Worm (Caenorhabditis elegans) whole organism, early embryonic: Measurements from ENCODE around the gene hog-1.

Source experiments
- B0310.2 ChIP-seq: sonication (generic microtip); optimal IDR thresholded peaks from 2 replicates; lab custom pipeline; 2016; ENCODE audit warnings: mild to moderate bottlenecking, missing genetic modification characterization, missing compliant biosample characterization
- F13C5.2 ChIP-seq: sonication (generic microtip); optimal IDR thresholded peaks from 2 replicates; lab custom pipeline; 2017; ENCODE audit warnings: mild to moderate bottlenecking, missing genetic modification characterization, inconsistent platforms, missing compliant biosample characterization
- aly-1 ChIP-seq: sonication (generic microtip); optimal IDR thresholded peaks from 2 replicates; lab custom pipeline; 2016; ENCODE audit warnings: missing genetic modification characterization, missing compliant biosample characterization
- ama-1 ChIP-seq: fragments of 150-350 bp; optimal IDR thresholded peaks from 2 replicates; lab custom pipeline; 2014
- ceh-13 ChIP-seq: fragments of 200-800 bp; sonication (Bioruptor generic); optimal IDR thresholded peaks from 2 replicates; lab custom pipeline; 2018; ENCODE audit warnings: mild to moderate bottlenecking, missing genetic modification characterization, missing compliant biosample characterization
- ceh-36 ChIP-seq: sonication (generic microtip); optimal IDR thresholded peaks from 2 replicates; lab custom pipeline; 2016; ENCODE audit warnings: missing genetic modification characterization, inconsistent platforms, missing compliant biosample characterization
- ets-7 ChIP-seq: sonication (generic microtip); optimal IDR thresholded peaks from 2 replicates; lab custom pipeline; 2016; ENCODE audit warnings: missing genotype, missing genetic modification characterization, missing compliant biosample characterization
- flt-1 ChIP-seq: fragments of 200-800 bp; sonication (Bioruptor generic); IDR thresholded peaks from 2 replicates; pipeline ENCODE4 v1.3.6; 2022; ENCODE audit warnings: missing genetic modification characterization, missing compliant biosample characterization
- hmbx-1 ChIP-seq: sonication (generic microtip); optimal IDR thresholded peaks from 2 replicates; lab custom pipeline; 2016; ENCODE audit warnings: mild to moderate bottlenecking, missing genetic modification characterization, missing compliant biosample characterization
- hmg-4 ChIP-seq: fragments of 200-800 bp; sonication (Bioruptor generic); optimal IDR thresholded peaks from 2 replicates; lab custom pipeline; 2018; ENCODE audit warnings: mild to moderate bottlenecking, missing genetic modification characterization, missing compliant biosample characterization
- hnd-1 ChIP-seq: sonication (generic microtip); optimal IDR thresholded peaks from 2 replicates; lab custom pipeline; 2016; ENCODE audit warnings: missing genetic modification characterization, missing compliant biosample characterization
- pes-1 ChIP-seq: fragments of 200-800 bp; sonication (Bioruptor generic); IDR thresholded peaks from 2 replicates; pipeline ENCODE4 v1.3.6; 2022; ENCODE audit warnings: missing genetic modification reagents, missing genetic modification characterization, missing compliant biosample characterization
- scrt-1 ChIP-seq: fragments of 200-800 bp; sonication (Bioruptor generic); IDR thresholded peaks from 2 replicates; pipeline ENCODE4 v1.3.6; 2022; ENCODE audit warnings: missing genetic modification characterization, missing compliant biosample characterization
- sea-1 ChIP-seq: fragments of 200-800 bp; sonication (Bioruptor generic); conservative IDR thresholded peaks from 2 replicates; pipeline ENCODE4 v1.3.6; 2022; ENCODE audit warnings: missing genetic modification characterization, missing compliant biosample characterization
- tbx-11 ChIP-seq: fragments of 200-800 bp; sonication (Bioruptor generic); IDR thresholded peaks from 2 replicates; pipeline ENCODE4 v1.3.6; 2022; ENCODE audit warnings: missing genetic modification characterization, missing compliant biosample characterization
- tbx-37 ChIP-seq: fragments of 200-800 bp; sonication (Bioruptor generic); conservative IDR thresholded peaks from 2 replicates; pipeline ENCODE4 v1.3.6; 2022; ENCODE audit warnings: missing genetic modification reagents, missing genetic modification characterization, missing compliant biosample characterization
- tra-4 ChIP-seq: sonication (generic microtip); optimal IDR thresholded peaks from 2 replicates; lab custom pipeline; 2017; ENCODE audit warnings: missing genetic modification characterization, missing compliant biosample characterization

The hog-1 gene

ce11 chrX:5839643-5840042 is 14.4 kb downstream of the hog-1 start, which contains the start of gene dct-11:
Gene dct-11, minus strand, starts transcription at chrX:5839778.
- TF ChIP-seq scrt-1 (no peak), aly-1 (no peak), ceh-13 (GFP tag; lab: Kevin White, UChicago) (no peak), tra-4 (tag; lab: Kevin White, UChicago) (no peak), F13C5.2 (tag; lab: Kevin White, UChicago) (no peak), tbx-11 (GFP tag; lab: Robert Waterston, UW) (no peak), ama-1 (no peak), B0310.2 (tag; lab: Kevin White, UChicago) (no peak), sea-1 (GFP tag; lab: Robert Waterston, UW) (no peak), hmbx-1 (tag; lab: Kevin White, UChicago) (no peak), hmg-4 (GFP tag; lab: Kevin White, UChicago) (no peak), ets-7 (tag; lab: Kevin White, UChicago) (no peak)

- no peak for TF ChIP-seq ets-7 (tag; lab: Kevin White, UChicago)
- TF ChIP-seq ceh-36 (tag; lab: Kevin White, UChicago) = no peak
- no peak for TF ChIP-seq aly-1
- no peak for TF ChIP-seq tbx-11 (GFP tag; lab: Robert Waterston, UW)
- no peak for TF ChIP-seq pes-1
- no peak for TF ChIP-seq hmg-4 (GFP tag; lab: Kevin White, UChicago)
- no peak for TF ChIP-seq ceh-13 (GFP tag; lab: Kevin White, UChicago)
- TF ChIP-seq ama-1 = no peak
- no peak for TF ChIP-seq flt-1
- no peak for TF ChIP-seq hmbx-1 (tag; lab: Kevin White, UChicago)
- no peak for TF ChIP-seq tra-4 (tag; lab: Kevin White, UChicago)
- TF ChIP-seq F13C5.2 (tag; lab: Kevin White, UChicago) = no peak
- no peak for TF ChIP-seq B0310.2 (tag; lab: Kevin White, UChicago)
- TF ChIP-seq scrt-1 = no peak
- TF ChIP-seq sea-1 (GFP tag; lab: Robert Waterston, UW) = no peak
- TF ChIP-seq hnd-1 (tag; lab: Kevin White, UChicago) = no peak
These were observed 14.9 kb downstream of the hog-1 start for ce11 chrX:5839143-5839542.

- no peak for TF ChIP-seq tbx-37 (GFP tag; lab: Robert Waterston, UW)
- no peak for TF ChIP-seq sea-1 (GFP tag; lab: Robert Waterston, UW)
- no peak for TF ChIP-seq hmg-4 (GFP tag; lab: Kevin White, UChicago)
- no peak for TF ChIP-seq hmbx-1 (tag; lab: Kevin White, UChicago)
- no peak for TF ChIP-seq aly-1
- no peak for TF ChIP-seq ceh-13 (GFP tag; lab: Kevin White, UChicago)
- no peak for TF ChIP-seq tbx-11 (GFP tag; lab: Robert Waterston, UW)
These were observed 17.0 kb downstream of the hog-1 start for ce11 chrX:5837035-5837434.

ce11 chrX:5836527-5836926 is 17.5 kb downstream of the hog-1 start:
- TF ChIP-seq flt-1 (no peak), B0310.2 (tag; lab: Kevin White, UChicago) (no peak), tbx-37 (GFP tag; lab: Robert Waterston, UW) (no peak), tra-4 (tag; lab: Kevin White, UChicago) (no peak), ceh-36 (tag; lab: Kevin White, UChicago) (no peak), pes-1 (no peak), tbx-11 (GFP tag; lab: Robert Waterston, UW) (no peak), scrt-1 (no peak), ets-7 (tag; lab: Kevin White, UChicago) (no peak), ceh-13 (GFP tag; lab: Kevin White, UChicago) (no peak), ama-1 (no peak), aly-1 (no peak), hnd-1 (tag; lab: Kevin White, UChicago) (no peak), hmg-4 (GFP tag; lab: Kevin White, UChicago) (no peak), F13C5.2 (tag; lab: Kevin White, UChicago) (no peak), hmbx-1 (tag; lab: Kevin White, UChicago) (no peak), sea-1 (GFP tag; lab: Robert Waterston, UW) (no peak)

ce11 chrX:5834581-5835481 is 19.2 kb downstream of the hog-1 start, which contains the start of gene F13D11.4:
Gene F13D11.4, minus strand, starts transcription at chrX:5834805.
- TF ChIP-seq aly-1 = no peak
- no peak for TF ChIP-seq flt-1
- no peak for TF ChIP-seq ceh-36 (tag; lab: Kevin White, UChicago)
- TF ChIP-seq hmbx-1 (tag; lab: Kevin White, UChicago) = no peak
- TF ChIP-seq tbx-37 (GFP tag; lab: Robert Waterston, UW) = no peak
- no peak for TF ChIP-seq F13C5.2 (tag; lab: Kevin White, UChicago)
- TF ChIP-seq B0310.2 (tag; lab: Kevin White, UChicago) = no peak
- no peak for TF ChIP-seq hmg-4 (GFP tag; lab: Kevin White, UChicago)

- TF ChIP-seq tbx-11 (GFP tag; lab: Robert Waterston, UW) (no peak), ets-7 (tag; lab: Kevin White, UChicago) (no peak), ceh-36 (tag; lab: Kevin White, UChicago) (no peak), hnd-1 (tag; lab: Kevin White, UChicago) (no peak), hmbx-1 (tag; lab: Kevin White, UChicago) (no peak), hmg-4 (GFP tag; lab: Kevin White, UChicago) (no peak), tbx-37 (GFP tag; lab: Robert Waterston, UW) (no peak), ama-1 (no peak), scrt-1 (no peak), B0310.2 (tag; lab: Kevin White, UChicago) (no peak), tra-4 (tag; lab: Kevin White, UChicago) (no peak), F13C5.2 (tag; lab: Kevin White, UChicago) (no peak), ceh-13 (GFP tag; lab: Kevin White, UChicago) (no peak), sea-1 (GFP tag; lab: Robert Waterston, UW) (no peak), flt-1 (no peak), aly-1 (no peak)
These were observed 22.2 kb downstream of the hog-1 start for ce11 chrX:5831827-5832226.
